Fruit fly (Drosophila melanogaster): Measurements from ENCODE around the gene CLIP-190.

Gene CLIP-190

dm6 chr2L:17385221-17385529 lies 675 bp downstream of the CLIP-190 start (continued):
- no peak for TF ChIP-seq CG10267 (tag; optimal IDR thresholded peaks at IDR 0.05)
- peak; percentile 4 for TF ChIP-seq bcd (GFP tag; optimal IDR thresholded peaks at IDR 0.05)
- peak; percentile 68 for TF ChIP-seq lbe (GFP tag; optimal IDR thresholded peaks at IDR 0.05)
- no peak for TF ChIP-seq pros (GFP tag; optimal IDR thresholded peaks at IDR 0.05)
- no peak for TF ChIP-seq unc-4 (GFP tag; IDR thresholded peaks at IDR 0.05; ENCODE audit: partially characterized antibody)
- TF ChIP-seq CG17802 (tag; optimal IDR thresholded peaks at IDR 0.05), result no peak
- no peak for TF ChIP-seq Dek (tag; optimal IDR thresholded peaks at IDR 0.05)
- TF ChIP-seq fu2 (GFP tag; optimal IDR thresholded peaks at IDR 0.05), result no peak
- TF ChIP-seq Oaz (GFP tag; IDR thresholded peaks at IDR 0.05), result no peak
- no peak for TF ChIP-seq CG12104 (GFP tag; optimal IDR thresholded peaks at IDR 0.05)
- no peak for TF ChIP-seq croc (GFP tag; conservative IDR thresholded peaks at IDR 0.05)
- peak; percentile 38; the same call in 1 of the 2 replicates for TF ChIP-seq Rfx (GFP tag; IDR thresholded peaks at IDR 0.05)
- TF ChIP-seq sc (optimal IDR thresholded peaks at IDR 0.05), result no peak
- no peak for TF ChIP-seq sc (GFP tag; optimal IDR thresholded peaks at IDR 0.05)
- peak; percentile 16; the same call in 1 of the 2 replicates for TF ChIP-seq ranshi (GFP tag; IDR thresholded peaks at IDR 0.05)
- peak; percentile 72 for TF ChIP-seq Dp (GFP tag; optimal IDR thresholded peaks at IDR 0.05)
- peak; percentile 49 for TF ChIP-seq CG4282 (GFP tag; optimal IDR thresholded peaks at IDR 0.05)
- TF ChIP-seq shn (GFP tag; optimal IDR thresholded peaks at IDR 0.05), result no peak
- no peak for TF ChIP-seq pfk (GFP tag; optimal IDR thresholded peaks at IDR 0.05)
- TF ChIP-seq CG43689 (GFP tag; IDR thresholded peaks at IDR 0.05), result no peak
- TF ChIP-seq CG3281 (GFP tag; optimal IDR thresholded peaks at IDR 0.05), result no peak
- no peak for TF ChIP-seq Sry-β (GFP tag; optimal IDR thresholded peaks at IDR 0.05)
- TF ChIP-seq caup (GFP tag; optimal IDR thresholded peaks at IDR 0.05; ENCODE audit: severe bottlenecking), result peak; percentile 3
- peak; percentile 13 for TF ChIP-seq grau (tag; optimal IDR thresholded peaks at IDR 0.05)
- no peak for TF ChIP-seq Antp (GFP tag; optimal IDR thresholded peaks at IDR 0.05)
- no peak for TF ChIP-seq run (tag; optimal IDR thresholded peaks at IDR 0.05)
- TF ChIP-seq ems (GFP tag; optimal IDR thresholded peaks at IDR 0.05), result no peak
- TF ChIP-seq sens (GFP tag), result peak; percentile 50
- TF ChIP-seq Scr (GFP tag; IDR thresholded peaks at IDR 0.05; ENCODE audit: partially characterized antibody), result no peak
- TF ChIP-seq Vsx1 (GFP tag; optimal IDR thresholded peaks at IDR 0.05), result no peak
- TF ChIP-seq Lhr (GFP tag; optimal IDR thresholded peaks at IDR 0.05), result no peak
- no peak for TF ChIP-seq Asciz (GFP tag; optimal IDR thresholded peaks at IDR 0.05)
- TF ChIP-seq TFAM (GFP tag; optimal IDR thresholded peaks at IDR 0.05), result no peak
- peak; percentile 14 for TF ChIP-seq lab (GFP tag; optimal IDR thresholded peaks at IDR 0.05)
- no peak for TF ChIP-seq H2.0 (GFP tag; IDR thresholded peaks at IDR 0.05)
- peak; percentile 10 for TF ChIP-seq unpg (GFP tag; optimal IDR thresholded peaks at IDR 0.05)
- peak; percentile 31 for TF ChIP-seq D19A (tag; optimal IDR thresholded peaks at IDR 0.05)
- TF ChIP-seq Meics (GFP tag; optimal IDR thresholded peaks at IDR 0.05), result no peak
- peak in 1 of 2 experiments; percentile 42 for TF ChIP-seq Eip74EF (GFP tag; optimal IDR thresholded peaks at IDR 0.05)
- TF ChIP-seq CG10462 (GFP tag; optimal IDR thresholded peaks at IDR 0.05), result no peak
- peak; percentile 74 for TF ChIP-seq Med (GFP tag)
- TF ChIP-seq CG8924 (tag; optimal IDR thresholded peaks at IDR 0.05), result no peak
- peak; percentile 60 for TF ChIP-seq sd (tag; optimal IDR thresholded peaks at IDR 0.05)
- no peak for TF ChIP-seq prd (optimal IDR thresholded peaks at IDR 0.05)
- TF ChIP-seq prd (GFP tag; IDR thresholded peaks at IDR 0.05), result no peak
- no peak for TF ChIP-seq CG9609 (GFP tag; optimal IDR thresholded peaks at IDR 0.05)
- TF ChIP-seq bigmax (GFP tag; optimal IDR thresholded peaks at IDR 0.05), result no peak
- no peak for TF ChIP-seq CG13123 (GFP tag; optimal IDR thresholded peaks at IDR 0.05)
- TF ChIP-seq CG5245 (GFP tag; optimal IDR thresholded peaks at IDR 0.05), result no peak
- no peak for TF ChIP-seq CG10209 (GFP tag; optimal IDR thresholded peaks at IDR 0.05)
- TF ChIP-seq CG18476 (GFP tag; optimal IDR thresholded peaks at IDR 0.05), result no peak
- no peak for TF ChIP-seq CG16779 (GFP tag; IDR thresholded peaks at IDR 0.05)
